Worm (Caenorhabditis elegans): ENCODE data around the gene T19C3.5.

The T19C3.5 gene

DNA sequence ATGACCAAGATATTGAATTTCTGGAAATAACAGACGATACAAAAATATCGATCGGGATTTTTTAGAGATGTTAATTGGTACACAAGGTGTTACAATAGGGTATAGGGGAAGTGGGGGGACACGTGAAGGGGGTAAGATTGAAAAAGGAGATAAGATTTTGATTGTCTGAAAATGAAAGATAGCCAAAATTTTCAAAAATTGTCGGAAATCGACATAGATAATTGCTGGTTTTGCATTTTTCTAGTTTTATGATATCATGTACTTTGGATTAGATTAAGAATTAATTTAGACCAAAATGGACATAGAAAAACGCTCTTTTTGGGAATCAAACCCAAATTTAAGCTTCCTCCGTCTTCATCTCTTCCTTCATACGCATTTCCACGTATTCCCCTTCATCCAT, at the start of gene T19C3.5:
TSS of gene T19C3.5 (minus strand) at position 101 of the 400 bp plus-strand sequence.
- no peak for TF ChIP-seq rnt-1 (tag; optimal IDR thresholded peaks at IDR 0.05)
- no peak for TF ChIP-seq hlh-15 (tag; optimal IDR thresholded peaks at IDR 0.05)
- no peak for TF ChIP-seq ceh-2 (tag; optimal IDR thresholded peaks at IDR 0.05)
- TF ChIP-seq madf-2 (tag; optimal IDR thresholded peaks at IDR 0.05) = no peak
- no peak for TF ChIP-seq elt-4 (tag; optimal IDR thresholded peaks at IDR 0.05)
- TF ChIP-seq ztf-16 (tag; optimal IDR thresholded peaks at IDR 0.05) = no peak
- TF ChIP-seq pha-4 (tag; optimal IDR thresholded peaks at IDR 0.05) = no peak
- no peak for TF ChIP-seq fkh-6 (tag; optimal IDR thresholded peaks at IDR 0.05)
- TF ChIP-seq ceh-34 (tag; optimal IDR thresholded peaks at IDR 0.05) = no peak
- no peak for TF ChIP-seq sox-4 (tag; optimal IDR thresholded peaks at IDR 0.05)
- no peak for TF ChIP-seq elt-2 (tag; optimal IDR thresholded peaks at IDR 0.05)
- TF ChIP-seq ceh-6 (GFP tag; optimal IDR thresholded peaks at IDR 0.05) = no peak

DNA sequence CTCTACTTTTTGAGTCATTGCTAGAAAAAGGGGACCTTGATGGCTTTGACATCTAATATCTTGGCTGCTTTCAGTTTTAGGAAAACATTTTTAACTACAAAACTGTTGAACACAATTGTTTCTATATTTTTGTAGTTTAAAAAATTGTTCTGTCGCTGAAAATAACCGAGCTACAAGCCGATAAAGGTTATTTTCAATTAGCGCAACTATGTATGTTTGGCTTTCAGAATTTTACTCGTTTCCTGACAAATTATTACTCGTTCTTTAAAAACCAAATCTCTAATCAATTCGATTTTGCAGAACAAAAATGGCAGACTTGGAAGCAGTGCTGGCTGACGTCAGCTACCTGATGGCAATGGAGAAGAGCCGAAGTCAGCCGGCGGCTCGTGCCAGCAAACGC, 48.1 kb upstream of the T19C3.5 start, which contains the start of gene grk-2:
TSS of gene grk-2 (plus strand) at position 301 of the 400 bp plus-strand sequence.
- no peak for TF ChIP-seq K09A11.1 (tag; optimal IDR thresholded peaks at IDR 0.05; ENCODE audit: insufficient read depth)
- no peak for TF ChIP-seq unc-86 (tag; optimal IDR thresholded peaks at IDR 0.05)
- TF ChIP-seq Y22D7AL.16 (tag; optimal IDR thresholded peaks at IDR 0.05) = no peak
- TF ChIP-seq ets-4 (tag; optimal IDR thresholded peaks at IDR 0.05) = no peak
- TF ChIP-seq tbx-7 (tag; optimal IDR thresholded peaks at IDR 0.05) = no peak
- TF ChIP-seq lim-6 (tag; optimal IDR thresholded peaks at IDR 0.05) = no peak
- no peak for TF ChIP-seq npax-4 (tag; optimal IDR thresholded peaks at IDR 0.05)
- TF ChIP-seq zip-5 (tag; optimal IDR thresholded peaks at IDR 0.05) = no peak
- no peak for TF ChIP-seq dve-1 (tag; optimal IDR thresholded peaks at IDR 0.05)
- TF ChIP-seq dmd-4 (tag; optimal IDR thresholded peaks at IDR 0.05; ENCODE audit: borderline replicate concordance) = no peak
- TF ChIP-seq nhr-11 (tag; optimal IDR thresholded peaks at IDR 0.05) = no peak
- TF ChIP-seq che-1 (tag; optimal IDR thresholded peaks at IDR 0.05) = no peak
- TF ChIP-seq C38D4.7 (GFP tag; optimal IDR thresholded peaks at IDR 0.05) = no peak
- no peak for TF ChIP-seq ref-2 (tag; optimal IDR thresholded peaks at IDR 0.05)
- no peak for TF ChIP-seq hlh-30 (tag; optimal IDR thresholded peaks at IDR 0.05; ENCODE audit: insufficient read depth)
- no peak for TF ChIP-seq ceh-14 (tag; optimal IDR thresholded peaks at IDR 0.05)
- no peak for TF ChIP-seq pros-1 (tag; optimal IDR thresholded peaks at IDR 0.05)
- no peak for TF ChIP-seq ceh-34 (tag; optimal IDR thresholded peaks at IDR 0.05)
- TF ChIP-seq T23F11.4 (GFP tag; optimal IDR thresholded peaks at IDR 0.05) = no peak
- TF ChIP-seq ceh-24 (tag; optimal IDR thresholded peaks at IDR 0.05) = no peak

DNA sequence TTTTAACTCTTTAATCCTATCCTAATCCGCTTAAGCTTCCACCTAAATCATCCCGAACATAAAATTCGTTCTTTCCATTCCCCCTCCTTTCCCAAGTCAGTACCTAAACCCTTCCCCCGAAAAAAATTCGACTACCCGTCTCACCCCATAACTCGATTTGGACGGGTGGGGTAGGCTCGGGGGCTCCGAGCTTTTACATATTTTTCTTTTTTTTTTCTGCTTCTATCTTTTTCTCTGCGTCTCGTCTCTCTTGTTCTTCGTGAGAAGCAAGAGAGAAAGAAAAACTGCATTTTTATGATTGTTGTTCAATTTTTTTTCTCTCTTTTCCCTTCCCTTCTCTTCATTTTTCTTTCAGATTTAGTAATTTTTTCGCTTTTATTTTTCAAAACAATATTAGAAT, 47.7 kb upstream of the T19C3.5 start:
- TF ChIP-seq ztf-16 (tag; optimal IDR thresholded peaks at IDR 0.05) (no peak), unc-42 (tag; optimal IDR thresholded peaks at IDR 0.05) (peak; percentile 97), sox-2 (GFP tag; IDR thresholded peaks at IDR 0.05) (no peak), gmeb-2 (tag; optimal IDR thresholded peaks at IDR 0.05) (no peak)

- TF ChIP-seq ceh-24 (tag; optimal IDR thresholded peaks at IDR 0.05) (no peak), nfya-1 (tag; optimal IDR thresholded peaks at IDR 0.05) (peak; percentile 65), rnt-1 (tag; optimal IDR thresholded peaks at IDR 0.05) (no peak), madf-2 (tag; optimal IDR thresholded peaks at IDR 0.05) (no peak), ceh-31 (tag; optimal IDR thresholded peaks at IDR 0.05) (peak; percentile 80), ceh-18 (tag; optimal IDR thresholded peaks at IDR 0.05) (peak; percentile 22), mec-3 (tag; optimal IDR thresholded peaks at IDR 0.05; ENCODE audit: borderline replicate concordance) (no peak), hlh-13 (GFP tag; optimal IDR thresholded peaks at IDR 0.05) (no peak), sox-4 (tag; optimal IDR thresholded peaks at IDR 0.05) (no peak), tbx-2 (tag; optimal IDR thresholded peaks at IDR 0.05) (peak; percentile 46), Y22D7AL.16 (tag; optimal IDR thresholded peaks at IDR 0.05) (peak; percentile 26), ceh-14 (tag; optimal IDR thresholded peaks at IDR 0.05) (peak; percentile 67), ceh-48 (tag; optimal IDR thresholded peaks at IDR 0.05) (peak; percentile 90), ceh-34 (tag; optimal IDR thresholded peaks at IDR 0.05) (peak; percentile 32), unc-42 (tag; optimal IDR thresholded peaks at IDR 0.05) (peak; percentile 97)
Measured at ce11 chrIII:670994-671393, 43.3 kb upstream of the T19C3.5 start.
